Fruit fly (Drosophila melanogaster) whole organism, embryonic: ENCODE results near the gene Mipp2.

ENCODE experiments used
- ATbp ChIP-seq: fragments of 200-800 bp; sonication (Bioruptor generic); optimal IDR thresholded peaks from 2 replicates; lab custom pipeline; 2017; ENCODE audit warnings: missing biosample characterization, mild to moderate bottlenecking, missing genetic modification characterization, missing genetic modification reagents
- B-H2 ChIP-seq: fragments of 200-800 bp; sonication (Bioruptor generic); optimal IDR thresholded peaks from 2 replicates; lab custom pipeline; 2018; ENCODE audit warnings: missing biosample characterization, mild to moderate bottlenecking, missing genetic modification characterization
- CG10321 ChIP-seq: fragments of 200-800 bp; sonication (Bioruptor generic); IDR thresholded peaks from 2 replicates; pipeline ENCODE4 v1.3.6; 2022; ENCODE audit warnings: missing biosample characterization, missing genetic modification characterization
- CG10959 ChIP-seq: fragments of 200-800 bp; sonication (Bioruptor generic); IDR thresholded peaks from 2 replicates; pipeline ENCODE4 v1.3.6; 2022; ENCODE audit warnings: missing biosample characterization, missing genetic modification characterization
- CG11560 ChIP-seq: fragments of 200-800 bp; sonication (Bioruptor generic); IDR thresholded peaks from 3 replicates; pipeline ENCODE4 v1.3.6; 2022; ENCODE audit warnings: missing biosample characterization, missing genetic modification characterization
- CG12942 ChIP-seq: fragments of 200-800 bp; sonication (Bioruptor generic); optimal IDR thresholded peaks from 3 replicates; lab custom pipeline; 2016; ENCODE audit warnings: missing biosample characterization, missing genetic modification characterization
- CG13287 ChIP-seq: fragments of 200-800 bp; sonication (Bioruptor generic); IDR thresholded peaks from 2 replicates; pipeline ENCODE4 v1.3.6; 2022; ENCODE audit warnings: missing biosample characterization, missing genetic modification characterization; ENCODE audit not compliant: partially characterized antibody
- CG13424 ChIP-seq: fragments of 200-800 bp; sonication (Bioruptor generic); optimal IDR thresholded peaks from 2 replicates; lab custom pipeline; 2019; ENCODE audit warnings: missing biosample characterization, mild to moderate bottlenecking, missing genetic modification characterization, moderate library complexity
- CG14710 ChIP-seq: fragments of 200-800 bp; sonication (Bioruptor generic); optimal IDR thresholded peaks from 3 replicates; lab custom pipeline; 2019; ENCODE audit warnings: missing biosample characterization, mild to moderate bottlenecking, missing genetic modification characterization, moderate library complexity
- CG15269 ChIP-seq: fragments of 200-800 bp; sonication (Bioruptor generic); optimal IDR thresholded peaks from 2 replicates; lab custom pipeline; 2018; ENCODE audit warnings: missing biosample characterization, mild to moderate bottlenecking, missing genetic modification characterization, moderate library complexity
- CG1647 ChIP-seq: fragments of 200-800 bp; sonication (Bioruptor generic); optimal IDR thresholded peaks from 3 replicates; lab custom pipeline; 2016; ENCODE audit warnings: missing biosample characterization, missing genetic modification characterization
- CG16815 ChIP-seq: fragments of 200-800 bp; sonication (Bioruptor generic); optimal IDR thresholded peaks from 3 replicates; lab custom pipeline; 2017; ENCODE audit warnings: missing biosample characterization, mild to moderate bottlenecking, missing genetic modification characterization
- CG17361 ChIP-seq: fragments of 200-800 bp; sonication (Bioruptor generic); IDR thresholded peaks from 3 replicates; pipeline ENCODE4 v1.3.6; 2022; ENCODE audit warnings: missing biosample characterization, missing genetic modification characterization
- CG17612 ChIP-seq: fragments of 200-800 bp; sonication (Bioruptor generic); IDR thresholded peaks from 2 replicates; pipeline ENCODE4 v1.3.6; 2022; ENCODE audit warnings: missing biosample characterization, missing genetic modification characterization
- CG17912 ChIP-seq: fragments of 200-800 bp; sonication (Bioruptor generic); optimal IDR thresholded peaks from 2 replicates; lab custom pipeline; 2018; ENCODE audit warnings: missing biosample characterization, mild to moderate bottlenecking, missing genetic modification characterization
- CG2129 ChIP-seq: fragments of 200-800 bp; sonication (Bioruptor generic); IDR thresholded peaks from 2 replicates; pipeline ENCODE4 v1.3.6; 2022; ENCODE audit warnings: missing biosample characterization, missing genetic modification characterization; ENCODE audit not compliant: partially characterized antibody
- CG31224 ChIP-seq: fragments of 200-800 bp; sonication (Bioruptor generic); IDR thresholded peaks from 2 replicates; pipeline ENCODE4 v1.3.6; 2022; ENCODE audit warnings: missing biosample characterization, missing genetic modification characterization
- CG3281 ChIP-seq: fragments of 200-800 bp; sonication (Bioruptor generic); optimal IDR thresholded peaks from 3 replicates; lab custom pipeline; 2017; ENCODE audit warnings: missing biosample characterization, mild to moderate bottlenecking, missing genetic modification characterization
- CG3726 ChIP-seq: fragments of 200-800 bp; sonication (Bioruptor generic); IDR thresholded peaks from 3 replicates; pipeline ENCODE4, ENCODE4 v1.3.6; 2022; ENCODE audit warnings: missing biosample characterization, missing genetic modification characterization
- CG6272 ChIP-seq: fragments of 200-800 bp; sonication (Bioruptor generic); IDR thresholded peaks from 2 replicates; pipeline ENCODE4 v1.3.6; 2022; ENCODE audit warnings: missing biosample characterization, missing genetic modification characterization
- CG6683 ChIP-seq: fragments of 200-800 bp; sonication (Bioruptor generic); optimal IDR thresholded peaks from 2 replicates; lab custom pipeline; 2017; ENCODE audit warnings: missing biosample characterization, mild to moderate bottlenecking, missing genetic modification characterization, missing genetic modification reagents
- CG6765 ChIP-seq: fragments of 200-800 bp; sonication (Bioruptor generic); optimal IDR thresholded peaks from 3 replicates; lab custom pipeline; 2017; ENCODE audit warnings: missing biosample characterization, mild to moderate bottlenecking, missing genetic modification characterization
- CG7745 ChIP-seq: fragments of 200-800 bp; sonication (Bioruptor generic); optimal IDR thresholded peaks from 2 replicates; lab custom pipeline; 2018; ENCODE audit warnings: missing biosample characterization, mild to moderate bottlenecking, missing genetic modification characterization, moderate library complexity
- CG9437 ChIP-seq: fragments of 200-800 bp; sonication (Bioruptor generic); optimal IDR thresholded peaks from 2 replicates; lab custom pipeline; 2018; ENCODE audit warnings: missing biosample characterization, mild to moderate bottlenecking, missing genetic modification characterization
- CTCF ChIP-seq: fragments of 200-800 bp; sonication (Bioruptor generic); optimal IDR thresholded peaks from 2 replicates; lab custom pipeline; 2017; ENCODE audit warnings: missing biosample characterization, mild to moderate bottlenecking, missing genetic modification characterization, moderate library complexity
- E2f2 ChIP-seq: fragments of 200-800 bp; sonication (Bioruptor generic); IDR thresholded peaks from 2 replicates; pipeline ENCODE4 v1.3.6; 2022; ENCODE audit warnings: missing biosample characterization, missing genetic modification characterization
- Hmr ChIP-seq: fragments of 200-800 bp; sonication (Bioruptor generic); optimal IDR thresholded peaks from 3 replicates; lab custom pipeline; 2017; ENCODE audit warnings: mild to moderate bottlenecking, missing biosample characterization, missing genetic modification reagents, missing genetic modification characterization
- Lim3 ChIP-seq: fragments of 200-800 bp; sonication (Bioruptor generic); IDR thresholded peaks from 2 replicates; pipeline ENCODE4 v1.3.6; 2022; ENCODE audit warnings: missing biosample characterization, missing genetic modification characterization
- Med ChIP-seq: fragments of 200-800 bp; sonication (Bioruptor generic); peaks from one replicate; lab custom pipeline; 2016; ENCODE audit warnings: missing biosample characterization, missing genetic modification characterization, mild to moderate bottlenecking, inconsistent platforms, moderate library complexity
- Mrtf ChIP-seq: fragments of 200-800 bp; sonication (Bioruptor generic); IDR thresholded peaks from 3 replicates; pipeline ENCODE4 v1.3.6; 2022; ENCODE audit warnings: missing biosample characterization, missing genetic modification characterization
- Nf-YC ChIP-seq: fragments of 200-800 bp; optimal IDR thresholded peaks from 3 replicates; lab custom pipeline; 2019; ENCODE audit warnings: missing biosample characterization, mild to moderate bottlenecking, missing genetic modification characterization, moderate library complexity
- NfI ChIP-seq: fragments of 200-800 bp; sonication (Bioruptor generic); optimal IDR thresholded peaks from 3 replicates; lab custom pipeline; 2018; ENCODE audit warnings: missing biosample characterization, mild to moderate bottlenecking, missing genetic modification characterization, moderate library complexity
- Oaz ChIP-seq: fragments of 200-800 bp; sonication (Bioruptor generic); IDR thresholded peaks from 2 replicates; pipeline ENCODE4 v1.3.6; 2022; ENCODE audit warnings: missing biosample characterization, missing genetic modification characterization
- Trl ChIP-seq, 3 experiments: fragments of >200 bp in 2 of 3; fragments of 200-800 bp in 1 of 3; sonication (Bioruptor generic) in 1 of 3; optimal IDR thresholded peaks; 2 replicates in 1 of 3; 3 replicates in 2 of 3; lab custom pipeline; 2016 to 2017; ENCODE audit warnings: missing biosample characterization in 1 of 3, missing genetic modification characterization in 1 of 3
- cg ChIP-seq: fragments of 200-800 bp; sonication (Bioruptor generic); optimal IDR thresholded peaks from 3 replicates; lab custom pipeline; 2019; ENCODE audit warnings: missing biosample characterization, mild to moderate bottlenecking, missing genetic modification characterization, moderate library complexity
- eve ChIP-seq, 2 experiments: fragments of >200 bp; optimal IDR thresholded peaks; 2 replicates each; lab custom pipeline; 2017; ENCODE audit warnings: missing biosample characterization in 2 of 2, missing genetic modification characterization in 2 of 2
- grau ChIP-seq: fragments of 200-800 bp; optimal IDR thresholded peaks from 3 replicates; lab custom pipeline; 2019; ENCODE audit warnings: missing biosample characterization, mild to moderate bottlenecking, missing genetic modification characterization, moderate library complexity
- h ChIP-seq: fragments of >200 bp; optimal IDR thresholded peaks from 2 replicates; lab custom pipeline; 2017
- ham ChIP-seq: fragments of 200-800 bp; sonication (Bioruptor generic); IDR thresholded peaks from 2 replicates; pipeline ENCODE4 v1.3.6; 2022; ENCODE audit warnings: missing biosample characterization, missing genetic modification characterization
- hth ChIP-seq: fragments of >200 bp; optimal IDR thresholded peaks from 2 replicates; lab custom pipeline; 2017; ENCODE audit warnings: inconsistent platforms
- insv ChIP-seq, 2 experiments: fragments of 200-800 bp; sonication (Bioruptor generic); optimal IDR thresholded peaks; 3 replicates each; lab custom pipeline; 2016 to 2018; ENCODE audit warnings: missing biosample characterization in 2 of 2, missing genetic modification characterization in 2 of 2
- mam ChIP-seq: fragments of 200-800 bp; sonication (Bioruptor generic); optimal IDR thresholded peaks from 3 replicates; lab custom pipeline; 2016; ENCODE audit warnings: missing biosample characterization, missing genetic modification characterization
- mld ChIP-seq: fragments of 200-800 bp; sonication (Bioruptor generic); IDR thresholded peaks from 3 replicates; pipeline ENCODE4 v1.3.6; 2022; ENCODE audit warnings: missing biosample characterization, missing genetic modification characterization; ENCODE audit not compliant: partially characterized antibody
- pita ChIP-seq: fragments of 200-800 bp; sonication (Bioruptor generic); optimal IDR thresholded peaks from 2 replicates; lab custom pipeline; 2017; ENCODE audit warnings: missing biosample characterization, mild to moderate bottlenecking, missing genetic modification characterization
- shn ChIP-seq: fragments of 200-800 bp; sonication (Bioruptor generic); optimal IDR thresholded peaks from 3 replicates; lab custom pipeline; 2016; ENCODE audit warnings: missing biosample characterization, missing genetic modification characterization
- slou ChIP-seq: fragments of 200-800 bp; sonication (Bioruptor generic); optimal IDR thresholded peaks from 3 replicates; lab custom pipeline; 2016; ENCODE audit warnings: missing biosample characterization, missing genetic modification characterization
- so ChIP-seq: fragments of 200-800 bp; sonication (Bioruptor generic); IDR thresholded peaks from 3 replicates; pipeline ENCODE4 v1.3.6; 2022; ENCODE audit warnings: missing biosample characterization, missing genetic modification characterization
- tap ChIP-seq: fragments of 200-800 bp; optimal IDR thresholded peaks from 3 replicates; lab custom pipeline; 2019; ENCODE audit warnings: missing biosample characterization, mild to moderate bottlenecking, missing genetic modification characterization, moderate library complexity
- tio ChIP-seq: fragments of 200-800 bp; sonication (Bioruptor generic); optimal IDR thresholded peaks from 2 replicates; lab custom pipeline; 2017; ENCODE audit warnings: missing biosample characterization, missing genetic modification characterization, inconsistent platforms
- trh ChIP-seq: fragments of 200-800 bp; sonication (Bioruptor generic); optimal IDR thresholded peaks from 2 replicates; lab custom pipeline; 2016; ENCODE audit warnings: missing biosample characterization, missing genetic modification characterization

Mipp2 gene

DNA sequence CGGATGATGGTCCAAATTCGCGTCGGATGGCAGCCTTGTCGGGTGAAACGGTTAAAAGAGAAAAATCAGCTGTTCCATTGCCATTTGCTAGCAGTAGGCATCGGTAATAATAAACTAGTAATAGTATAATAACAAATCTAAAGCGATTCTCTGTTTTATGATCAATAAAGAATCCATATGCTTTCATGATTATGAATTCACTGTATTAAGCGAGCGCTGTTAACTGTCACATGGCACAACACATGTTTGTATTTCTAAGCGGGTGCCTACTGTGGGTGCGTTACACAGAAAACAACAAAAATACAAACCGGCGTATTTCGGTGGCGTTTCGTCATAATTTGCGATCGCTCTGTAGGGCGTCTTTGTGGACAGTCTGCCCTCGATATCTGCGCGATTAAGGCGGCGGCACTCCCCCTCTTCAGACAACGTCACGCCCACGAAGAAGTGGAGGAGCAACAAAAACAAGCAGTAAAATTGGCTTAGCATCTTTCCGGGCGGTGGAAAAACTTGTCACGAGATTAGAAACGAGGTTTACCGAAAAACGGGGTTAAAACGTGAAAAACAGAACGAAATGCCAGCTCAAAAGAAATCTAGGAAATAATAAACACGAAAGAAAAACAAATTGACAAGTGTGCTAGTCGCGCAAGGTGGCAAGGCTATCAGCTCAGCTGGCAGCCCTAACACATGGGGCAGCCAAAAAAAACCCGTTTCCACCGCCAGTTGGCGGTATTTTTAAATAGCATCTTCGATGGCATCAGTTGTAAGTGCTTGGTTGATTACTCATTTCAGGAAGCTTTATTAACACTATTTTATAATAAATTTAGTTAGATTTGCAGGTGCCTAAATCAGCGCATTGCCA, at the start of gene Mipp2, which contains the start of gene Nep1 (continued):
- TF ChIP-seq CG6683 (GFP tag; lab: Kevin White, UChicago) (no peak), grau (tag; lab: Kevin White, UChicago) (peak; percentile 96), CG3281 (GFP tag; lab: Kevin White, UChicago) (peak; percentile 16), CG13287 (GFP tag; lab: Robert Waterston, UW) (no peak), eve (GFP tag; optimal IDR thresholded peaks at IDR 0.05; lab: Kevin White, UChicago) (no peak), tap (no peak), E2f2 (peak; percentile 80), h (lab: Kevin White, UChicago) (no peak), Trl (optimal IDR thresholded peaks at IDR 0.05; lab: Kevin White, UChicago) (no peak), Trl (GFP tag; optimal IDR thresholded peaks at IDR 0.05; lab: Kevin White, UChicago) (no peak), CG7745 (tag; lab: Kevin White, UChicago) (no peak), NfI (peak; percentile 33), CG11560 (tag; lab: Robert Waterston, UW) (no peak), CG6272 (GFP tag; lab: Robert Waterston, UW) (no peak), CG1647 (GFP tag; lab: Kevin White, UChicago) (no peak), CG14710 (tag; lab: Kevin White, UChicago) (no peak), mam (peak; percentile 14), CG9437 (no peak), Hmr (peak; percentile 47), so (no peak), tio (GFP tag; lab: Kevin White, UChicago) (no peak), CG13424 (tag; lab: Kevin White, UChicago) (peak; percentile 44), CG3726 (GFP tag; lab: Robert Waterston, UW) (no peak), CG15269 (tag; lab: Kevin White, UChicago) (peak; percentile 49), CTCF (GFP tag; lab: Kevin White, UChicago) (no peak), cg (GFP tag; lab: Kevin White, UChicago) (no peak), CG6765 (GFP tag; lab: Kevin White, UChicago) (no peak), Oaz (GFP tag; lab: Robert Waterston, UW) (no peak), B-H2 (GFP tag; lab: Kevin White, UChicago) (no peak), insv (GFP tag; optimal IDR thresholded peaks at IDR 0.05; lab: Kevin White, UChicago) (no peak), CG17612 (GFP tag; lab: Robert Waterston, UW) (no peak), CG12942 (GFP tag; lab: Kevin White, UChicago) (no peak), Lim3 (GFP tag; lab: Robert Waterston, UW) (no peak), CG2129 (GFP tag; lab: Robert Waterston, UW) (no peak), ATbp (peak; percentile 11), Mrtf (GFP tag; lab: Robert Waterston, UW) (0 out of 3 replicates have a peak, but pooled peaks have one; percentile 19), shn (GFP tag; lab: Kevin White, UChicago) (peak; percentile 26), CG17361 (no peak), hth (lab: Kevin White, UChicago) (no peak), CG31224 (GFP tag; lab: Robert Waterston, UW) (no peak), ham (GFP tag; lab: Robert Waterston, UW) (no peak), Med (peak; percentile 88), CG17912 (no peak), slou (GFP tag; lab: Kevin White, UChicago) (no peak), Nf-YC (tag; lab: Kevin White, UChicago) (peak; percentile 11), CG10321 (no peak), CG16815 (GFP tag; lab: Kevin White, UChicago) (no peak), mld (GFP tag; lab: Robert Waterston, UW) (no peak), pita (GFP tag; lab: Kevin White, UChicago) (no peak), trh (no peak), CG10959 (GFP tag; lab: Robert Waterston, UW) (no peak)
